Worm (Caenorhabditis elegans) whole organism, late embryonic: ENCODE results near the gene gst-5.

ENCODE experiments used
- C08G9.2 ChIP-seq: sonication (generic microtip); optimal IDR thresholded peaks from 2 replicates; lab custom pipeline; 2016; ENCODE audit warnings: mild to moderate bottlenecking, missing genetic modification characterization, moderate library complexity, missing compliant biosample characterization
- ahr-1 ChIP-seq: sonication (generic microtip); optimal IDR thresholded peaks from 2 replicates; lab custom pipeline; 2016; ENCODE audit warnings: missing genetic modification characterization, missing compliant biosample characterization
- ama-1 ChIP-seq: fragments of 150-350 bp; optimal IDR thresholded peaks from 2 replicates; lab custom pipeline; 2014
- ceh-14 ChIP-seq: sonication (generic microtip); optimal IDR thresholded peaks from 2 replicates; lab custom pipeline; 2016; ENCODE audit warnings: missing genotype, missing genetic modification characterization, missing compliant biosample characterization
- ceh-19 ChIP-seq: fragments of 200-800 bp; sonication (Bioruptor generic); optimal IDR thresholded peaks from 2 replicates; lab custom pipeline; 2018; ENCODE audit warnings: mild to moderate bottlenecking, missing genetic modification characterization, missing compliant biosample characterization
- ceh-2 ChIP-seq: sonication (generic microtip); optimal IDR thresholded peaks from 2 replicates; lab custom pipeline; 2016; ENCODE audit warnings: missing genotype, missing genetic modification characterization, missing compliant biosample characterization
- ceh-24 ChIP-seq: sonication (generic microtip); optimal IDR thresholded peaks from 2 replicates; lab custom pipeline; 2016; ENCODE audit warnings: mild to moderate bottlenecking, missing genetic modification characterization, missing compliant biosample characterization
- ceh-45 ChIP-seq: fragments of 200-800 bp; sonication (Bioruptor generic); IDR thresholded peaks from 2 replicates; pipeline ENCODE4 v1.3.6; 2022; ENCODE audit warnings: missing genetic modification reagents, missing genetic modification characterization, missing compliant biosample characterization
- ceh-6 ChIP-seq: fragments of 200-800 bp; sonication (Bioruptor generic); optimal IDR thresholded peaks from 2 replicates; lab custom pipeline; 2018; ENCODE audit warnings: mild to moderate bottlenecking, missing genetic modification characterization, missing compliant biosample characterization
- che-1 ChIP-seq: sonication (generic microtip); optimal IDR thresholded peaks from 2 replicates; lab custom pipeline; 2016; ENCODE audit warnings: mild to moderate bottlenecking, missing genetic modification characterization, missing compliant biosample characterization
- dve-1 ChIP-seq: sonication (generic microtip); optimal IDR thresholded peaks from 2 replicates; lab custom pipeline; 2017; ENCODE audit warnings: antibody characterized with exemption, mild to moderate bottlenecking, missing genetic modification characterization, missing compliant biosample characterization
- elt-2 ChIP-seq: sonication (generic microtip); optimal IDR thresholded peaks from 2 replicates; lab custom pipeline; 2016; ENCODE audit warnings: missing genetic modification reagents, missing genetic modification characterization, missing compliant biosample characterization
- elt-4 ChIP-seq: sonication (generic microtip); optimal IDR thresholded peaks from 2 replicates; lab custom pipeline; 2016; ENCODE audit warnings: missing genetic modification characterization, missing compliant biosample characterization
- eyg-1 ChIP-seq: sonication (generic microtip); optimal IDR thresholded peaks from 2 replicates; lab custom pipeline; 2016; ENCODE audit warnings: missing genotype, missing genetic modification characterization, missing compliant biosample characterization
- fax-1 ChIP-seq: sonication (generic microtip); optimal IDR thresholded peaks from 2 replicates; lab custom pipeline; 2016; ENCODE audit warnings: missing genotype, missing genetic modification characterization, missing compliant biosample characterization
- fkh-10 ChIP-seq: fragments of 150-350 bp; optimal IDR thresholded peaks from 2 replicates; lab custom pipeline; 2014; ENCODE audit warnings: missing biosample characterization, missing genetic modification reagents, missing genetic modification characterization
- gmeb-2 ChIP-seq: sonication (generic microtip); optimal IDR thresholded peaks from 2 replicates; lab custom pipeline; 2016; ENCODE audit warnings: missing genetic modification characterization, inconsistent platforms, missing compliant biosample characterization
- hlh-15 ChIP-seq: sonication (generic microtip); optimal IDR thresholded peaks from 2 replicates; lab custom pipeline; 2016; ENCODE audit warnings: missing genetic modification characterization, missing compliant biosample characterization
- hlh-30 ChIP-seq: sonication (generic microtip); optimal IDR thresholded peaks from 2 replicates; lab custom pipeline; 2017; ENCODE audit warnings: antibody characterized with exemption, missing genetic modification characterization, missing compliant biosample characterization; ENCODE audit not compliant: insufficient read depth
- hlh-6 ChIP-seq: sonication (generic microtip); optimal IDR thresholded peaks from 2 replicates; lab custom pipeline; 2016; ENCODE audit warnings: missing genotype, missing genetic modification characterization, missing compliant biosample characterization
- pat-9 ChIP-seq: fragments of 200-800 bp; sonication (Bioruptor generic); optimal IDR thresholded peaks from 2 replicates; lab custom pipeline; 2018; ENCODE audit warnings: mild to moderate bottlenecking, missing genetic modification characterization, moderate library complexity, missing compliant biosample characterization
- pax-1 ChIP-seq: fragments of 150-350 bp; optimal IDR thresholded peaks from 2 replicates; lab custom pipeline; 2014; ENCODE audit warnings: missing biosample characterization, missing genetic modification characterization
- pha-2 ChIP-seq: sonication (generic microtip); optimal IDR thresholded peaks from 2 replicates; lab custom pipeline; 2017; ENCODE audit warnings: mild to moderate bottlenecking, missing genetic modification characterization, missing compliant biosample characterization
- pha-4 ChIP-seq: fragments of 150-350 bp; optimal IDR thresholded peaks from 2 replicates; lab custom pipeline; 2018; ENCODE audit warnings: missing biosample characterization, missing genetic modification reagents, missing genetic modification characterization
- pqm-1 ChIP-seq: sonication (generic microtip); optimal IDR thresholded peaks from 2 replicates; lab custom pipeline; 2016; ENCODE audit warnings: missing genetic modification characterization, missing compliant biosample characterization
- pros-1 ChIP-seq: fragments of 150-350 bp; optimal IDR thresholded peaks from 2 replicates; lab custom pipeline; 2014; ENCODE audit warnings: missing biosample characterization, missing genetic modification reagents, missing genetic modification characterization
- ref-2 ChIP-seq: sonication (generic microtip); optimal IDR thresholded peaks from 2 replicates; lab custom pipeline; 2016; ENCODE audit warnings: missing genetic modification characterization, missing compliant biosample characterization
- tbx-2 ChIP-seq: sonication (generic microtip); optimal IDR thresholded peaks from 2 replicates; lab custom pipeline; 2016; ENCODE audit warnings: missing genetic modification characterization, missing compliant biosample characterization
- tbx-7 ChIP-seq: sonication (generic microtip); optimal IDR thresholded peaks from 2 replicates; lab custom pipeline; 2016; ENCODE audit warnings: missing genotype, missing genetic modification characterization, missing compliant biosample characterization
- unc-3 ChIP-seq, 2 experiments: fragments of 200-800 bp in 1 of 2; sonication (Bioruptor generic) in 1 of 2; sonication (generic microtip) in 1 of 2; conservative IDR thresholded peaks in 1 of 2; optimal IDR thresholded peaks in 1 of 2; 2 replicates each; pipeline versions ENCODE4 v1.3.6 to Lab custom; 2016 to 2022; ENCODE audit warnings: missing compliant biosample characterization in 2 of 2, missing genetic modification characterization in 2 of 2, missing genetic modification reagents in 1 of 2
- zip-5 ChIP-seq: sonication (generic microtip); optimal IDR thresholded peaks from 2 replicates; lab custom pipeline; 2016; ENCODE audit warnings: missing genetic modification characterization, missing compliant biosample characterization
- ztf-16 ChIP-seq: sonication (generic microtip); optimal IDR thresholded peaks from 2 replicates; lab custom pipeline; 2017; ENCODE audit warnings: missing genetic modification characterization, missing compliant biosample characterization

Gene gst-5

ce11 chrII:10947317-10947716 is 2.8 kb upstream of the gst-5 start, which contains the start of the genes tceb-3 and gskl-1:
Gene tceb-3, minus strand, starts transcription at chrII:10947417.
Gene gskl-1, plus strand, starts transcription at chrII:10947559.
- TF ChIP-seq dve-1 (tag; lab: Kevin White, UChicago) (no peak), eyg-1 (tag; lab: Kevin White, UChicago) (no peak), gmeb-2 (no peak), ama-1 (lab: Kevin White, UChicago) (no peak), ceh-2 (no peak), fkh-10 (GFP tag; lab: Kevin White, UChicago) (no peak), pax-1 (tag; lab: Kevin White, UChicago) (no peak), C08G9.2 (tag; lab: Kevin White, UChicago) (no peak), fax-1 (no peak), ceh-14 (tag; lab: Kevin White, UChicago) (no peak), che-1 (tag; lab: Kevin White, UChicago) (no peak), ceh-24 (tag; lab: Kevin White, UChicago) (no peak), elt-2 (tag; lab: Kevin White, UChicago) (no peak)

DNA sequence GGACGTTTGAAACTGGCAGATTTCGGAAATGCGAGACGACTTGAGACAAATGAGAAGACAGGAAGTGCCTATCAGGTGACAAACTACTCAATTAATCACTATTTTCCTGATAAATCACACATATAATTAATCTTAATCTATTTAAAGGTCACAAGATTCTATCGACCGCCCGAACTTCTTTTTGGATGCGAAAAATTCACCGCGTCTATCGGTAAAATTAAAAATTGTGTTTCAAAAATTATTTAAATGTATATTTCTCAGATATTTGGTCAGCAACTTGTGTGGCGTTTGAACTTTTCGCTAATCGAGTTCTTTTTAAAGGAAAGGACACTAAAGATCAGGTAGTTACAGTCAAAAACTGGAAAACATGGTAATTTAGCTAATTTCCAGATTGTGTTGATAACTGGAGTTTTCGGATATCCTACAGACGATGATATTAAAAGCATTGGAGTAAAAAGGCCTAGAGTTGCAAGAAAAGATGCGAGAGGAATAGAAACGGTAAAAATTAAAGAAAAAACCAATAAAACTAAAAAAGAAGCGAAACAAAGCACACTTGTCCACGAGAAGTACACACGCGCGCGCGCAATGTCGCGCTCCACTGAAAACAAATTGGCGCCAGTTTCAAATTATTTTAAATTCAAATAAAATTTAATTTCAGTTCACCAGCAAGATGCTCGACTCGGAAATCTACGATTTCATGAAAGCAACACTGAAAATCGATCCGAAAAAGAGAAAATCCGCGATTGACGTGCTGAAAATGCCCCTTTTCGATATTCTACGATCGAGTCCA is 1.7 kb upstream of the gst-5 start:
- TF ChIP-seq pros-1 (tag; lab: Kevin White, UChicago) (no peak), hlh-15 (tag; lab: Kevin White, UChicago) (no peak), ztf-16 (tag; lab: Kevin White, UChicago) (no peak), ama-1 (lab: Kevin White, UChicago) (no peak), pax-1 (tag; lab: Kevin White, UChicago) (peak; percentile 19), ceh-2 (no peak)

- TF ChIP-seq ceh-45 (GFP tag; lab: Robert Waterston, UW) (no peak), pqm-1 (tag; lab: Kevin White, UChicago) (no peak), elt-4 (tag; lab: Kevin White, UChicago) (no peak), unc-3 (GFP tag; conservative IDR thresholded peaks at IDR 0.05; lab: Robert Waterston, UW) (no peak), unc-3 (tag; optimal IDR thresholded peaks at IDR 0.05; lab: Kevin White, UChicago) (no peak), ceh-6 (GFP tag; lab: Kevin White, UChicago) (no peak), dve-1 (tag; lab: Kevin White, UChicago) (no peak), ceh-2 (no peak), ahr-1 (tag; lab: Kevin White, UChicago) (no peak), ref-2 (no peak)
Measured at ce11 chrII:10949383-10949782, 769 bp upstream of the gst-5 start.

ce11 chrII:10953065-10953464 is 2.9 kb downstream of the gst-5 start, which contains the start of gene nos-1:
Gene nos-1, minus strand, starts transcription at chrII:10953165.
- TF ChIP-seq che-1 (tag; lab: Kevin White, UChicago): no peak
- no peak for TF ChIP-seq tbx-2 (tag; lab: Kevin White, UChicago)
- TF ChIP-seq pat-9 (tag; lab: Kevin White, UChicago): no peak
- TF ChIP-seq zip-5 (tag; lab: Kevin White, UChicago): no peak
- TF ChIP-seq, all 69 proteins: peak for 0

DNA sequence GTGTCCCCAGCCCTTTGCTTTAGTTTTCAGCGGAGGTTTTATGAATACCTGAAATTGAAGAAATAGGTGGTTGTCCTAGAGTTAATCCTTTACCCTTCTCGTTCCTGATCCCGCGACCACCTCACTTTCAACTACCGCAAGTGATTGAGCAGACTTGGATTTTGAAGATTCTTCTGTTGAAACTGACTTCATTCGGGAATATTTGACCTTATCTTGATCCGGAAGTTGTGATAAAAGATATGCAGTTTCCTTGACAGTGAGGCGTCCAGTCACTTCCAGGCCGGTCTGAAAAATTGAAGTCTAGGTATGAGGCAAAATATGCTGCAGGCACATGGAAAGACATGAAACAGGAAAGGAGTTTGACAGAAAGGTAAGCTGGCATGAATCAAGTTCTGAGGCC is 5.0 kb downstream of the gst-5 start:
- no peak for TF ChIP-seq hlh-30 (tag; lab: Kevin White, UChicago)
- no peak for TF ChIP-seq pros-1 (tag; lab: Kevin White, UChicago)
- TF ChIP-seq ref-2: no peak
- TF ChIP-seq hlh-6 (tag; lab: Kevin White, UChicago): no peak
- TF ChIP-seq ahr-1 (tag; lab: Kevin White, UChicago): no peak
- TF ChIP-seq tbx-7: no peak
- TF ChIP-seq ceh-19 (GFP tag; lab: Kevin White, UChicago): no peak
- TF ChIP-seq hlh-15 (tag; lab: Kevin White, UChicago): no peak
- no peak for TF ChIP-seq pha-4 (tag; lab: Kevin White, UChicago)
- TF ChIP-seq pha-2 (tag; lab: Kevin White, UChicago): no peak
- no peak for TF ChIP-seq pat-9 (tag; lab: Kevin White, UChicago)
- no peak for TF ChIP-seq zip-5 (tag; lab: Kevin White, UChicago)
- TF ChIP-seq ceh-6 (GFP tag; lab: Kevin White, UChicago): no peak
